Fruit fly (Drosophila melanogaster): ENCODE data around the gene CG9521.

Gene CG9521

dm6 chrX:14839739-14840347, 13.2 kb downstream of the CG9521 start (continued):
- no peak for TF ChIP-seq tll (GFP tag; optimal IDR thresholded peaks at IDR 0.05)
- TF ChIP-seq CG1792 (GFP tag; optimal IDR thresholded peaks at IDR 0.05), result no peak
- no peak for TF ChIP-seq salm (tag; optimal IDR thresholded peaks at IDR 0.05)
- TF ChIP-seq crc (GFP tag; optimal IDR thresholded peaks at IDR 0.05), result peak; percentile 42
- no peak for TF ChIP-seq NC2β (GFP tag; optimal IDR thresholded peaks at IDR 0.05)
- no peak for TF ChIP-seq pita (GFP tag; optimal IDR thresholded peaks at IDR 0.05)
- TF ChIP-seq CG12236 (GFP tag; optimal IDR thresholded peaks at IDR 0.05), result no peak
- TF ChIP-seq bcd (GFP tag; optimal IDR thresholded peaks at IDR 0.05), result peak; percentile 46
- TF ChIP-seq nmo (GFP tag; optimal IDR thresholded peaks at IDR 0.05), result no peak
- peak; percentile 64; the same call in 2 of the 3 replicates for TF ChIP-seq CG34422 (GFP tag; IDR thresholded peaks at IDR 0.05)
- peak; percentile 23 for TF ChIP-seq CG30403 (GFP tag; optimal IDR thresholded peaks at IDR 0.05)
- TF ChIP-seq az2 (GFP tag; optimal IDR thresholded peaks at IDR 0.05), result peak; percentile 15
- TF ChIP-seq chif (GFP tag; optimal IDR thresholded peaks at IDR 0.05), result no peak
- no peak for TF ChIP-seq CG8281 (tag; optimal IDR thresholded peaks at IDR 0.05)
- 0 out of 2 replicates have a peak, but pooled peaks have one; percentile 40 for TF ChIP-seq Oaz (GFP tag; IDR thresholded peaks at IDR 0.05)
- peak; percentile 26 for TF ChIP-seq ind (GFP tag; optimal IDR thresholded peaks at IDR 0.05)
- TF ChIP-seq CG2116 (GFP tag; optimal IDR thresholded peaks at IDR 0.05), result no peak
- no peak for TF ChIP-seq CG10654 (GFP tag; optimal IDR thresholded peaks at IDR 0.05)
- TF ChIP-seq D19B (GFP tag; optimal IDR thresholded peaks at IDR 0.05), result peak; percentile 31
- TF ChIP-seq Dbx (GFP tag; IDR thresholded peaks at IDR 0.05), result 0 out of 3 replicates have a peak, but pooled peaks have one; percentile 51
- TF ChIP-seq gem (tag; optimal IDR thresholded peaks at IDR 0.05), result peak; percentile 52
- peak in 1 of 2 experiments; percentile 12 for TF ChIP-seq bsh (GFP tag; optimal IDR thresholded peaks at IDR 0.05)
- no peak for TF ChIP-seq CG2202 (tag; optimal IDR thresholded peaks at IDR 0.05)
- peak; percentile 24 for TF ChIP-seq ems (GFP tag; optimal IDR thresholded peaks at IDR 0.05)
- TF ChIP-seq pb (GFP tag; optimal IDR thresholded peaks at IDR 0.05), result peak; percentile 4
- no peak for TF ChIP-seq Dref (GFP tag; IDR thresholded peaks at IDR 0.05)
- TF ChIP-seq CG9876 (GFP tag; optimal IDR thresholded peaks at IDR 0.05), result peak; percentile 73
- TF ChIP-seq sens-2 (GFP tag; IDR thresholded peaks at IDR 0.05), result no peak
- TF ChIP-seq CG8359 (GFP tag; optimal IDR thresholded peaks at IDR 0.05; ENCODE audit: borderline replicate concordance), result peak; percentile 34
- TF ChIP-seq Antp (GFP tag; optimal IDR thresholded peaks at IDR 0.05), result peak; percentile 25
- TF ChIP-seq CG17568 (GFP tag; optimal IDR thresholded peaks at IDR 0.05), result no peak
- TF ChIP-seq CG15601 (tag; optimal IDR thresholded peaks at IDR 0.05), result no peak
- TF ChIP-seq tio (GFP tag; optimal IDR thresholded peaks at IDR 0.05), result no peak
- TF ChIP-seq CG12769 (tag; optimal IDR thresholded peaks at IDR 0.05), result peak; percentile 73
- no peak for TF ChIP-seq CG15011 (GFP tag; optimal IDR thresholded peaks at IDR 0.05)
- TF ChIP-seq CG7271 (tag; optimal IDR thresholded peaks at IDR 0.05), result no peak
- TF ChIP-seq CG10366 (GFP tag; IDR thresholded peaks at IDR 0.05), result peak; percentile 23; the same call in 1 of the 2 replicates
- peak; percentile 29 for TF ChIP-seq CG12744 (GFP tag; optimal IDR thresholded peaks at IDR 0.05)
- TF ChIP-seq CG11695 (GFP tag; IDR thresholded peaks at IDR 0.05), result peak; percentile 52; the same call in 1 of the 3 replicates
- TF ChIP-seq Lhr (GFP tag; optimal IDR thresholded peaks at IDR 0.05), result no peak
- peak; percentile 29; the same call in 1 of the 2 replicates for TF ChIP-seq H2.0 (GFP tag; IDR thresholded peaks at IDR 0.05)
- peak; percentile 67; the same call in 2 of the 3 replicates for TF ChIP-seq ci (GFP tag; IDR thresholded peaks at IDR 0.05)
- no peak for TF ChIP-seq B-H1 (GFP tag; IDR thresholded peaks at IDR 0.05)
- TF ChIP-seq CG16779 (GFP tag; IDR thresholded peaks at IDR 0.05), result 0 out of 2 replicates have a peak, but pooled peaks have one; percentile 53
- TF ChIP-seq sna (GFP tag; IDR thresholded peaks at IDR 0.05; ENCODE audit: partially characterized antibody), result no peak
- 0 out of 2 replicates have a peak, but pooled peaks have one; percentile 19 for TF ChIP-seq klu (GFP tag; IDR thresholded peaks at IDR 0.05)
- TF ChIP-seq zfh2 (GFP tag; optimal IDR thresholded peaks at IDR 0.05), result peak; percentile 70
- 0 out of 2 replicates have a peak, but pooled peaks have one; percentile 30 for TF ChIP-seq stc (GFP tag; IDR thresholded peaks at IDR 0.05)
- no peak for TF ChIP-seq gt (GFP tag; IDR thresholded peaks at IDR 0.05)
- TF ChIP-seq phol (tag; optimal IDR thresholded peaks at IDR 0.05), result no peak

All from whole organism, embryonic.